Worm (Caenorhabditis elegans) whole organism, L4 larva: ENCODE data around the gene F55B12.2.

Source experiments
- ama-1 ChIP-seq: fragments of 150-350 bp; optimal IDR thresholded peaks from 2 replicates; lab custom pipeline; 2014; ENCODE audit warnings: inconsistent platforms, mixed read lengths
- nhr-28 ChIP-seq: fragments of 150-350 bp; optimal IDR thresholded peaks from 2 replicates; lab custom pipeline; 2014; ENCODE audit warnings: missing biosample characterization, missing genetic modification characterization
- zag-1 ChIP-seq: fragments of 150-350 bp; optimal IDR thresholded peaks from 2 replicates; lab custom pipeline; 2014; ENCODE audit warnings: missing biosample characterization, missing genetic modification characterization

- TF ChIP-seq nhr-28 (tag; lab: Kevin White, UChicago) = no peak
- TF ChIP-seq ama-1 (lab: Kevin White, UChicago) = no peak
- TF ChIP-seq zag-1 (tag; lab: Kevin White, UChicago) = no peak
Measured at ce11 chrV:13812931-13813330, 3.8 kb downstream of the F55B12.2 start, which contains the start of gene ceh-24.
